Worm (Caenorhabditis elegans) whole organism, L2 larva: ENCODE measurements around the gene C10C6.7.

Experiments
- ZK546.5 ChIP-seq: sonication (generic microtip); optimal IDR thresholded peaks from 2 replicates; lab custom pipeline; 2017; ENCODE audit warnings: missing biosample characterization, missing genetic modification characterization
- alr-1 ChIP-seq: fragments of 150-350 bp; optimal IDR thresholded peaks from 2 replicates; lab custom pipeline; 2014; ENCODE audit warnings: missing biosample characterization, missing genetic modification characterization
- aly-2 ChIP-seq: fragments of 150-350 bp; optimal IDR thresholded peaks from 2 replicates; lab custom pipeline; 2014; ENCODE audit warnings: missing biosample characterization, missing genetic modification characterization
- ama-1 ChIP-seq: fragments of 150-350 bp; optimal IDR thresholded peaks from 2 replicates; lab custom pipeline; 2018; ENCODE audit warnings: inconsistent platforms
- elt-1 ChIP-seq: fragments of 150-350 bp; optimal IDR thresholded peaks from 2 replicates; lab custom pipeline; 2014; ENCODE audit warnings: missing biosample characterization, missing genetic modification characterization
- lin-11 ChIP-seq: fragments of 150-350 bp; sonication (generic microtip); optimal IDR thresholded peaks from 2 replicates; lab custom pipeline; 2014; ENCODE audit warnings: missing biosample characterization, missing genetic modification characterization, inconsistent platforms, mixed read lengths
- lin-13 ChIP-seq: fragments of 150-350 bp; optimal IDR thresholded peaks from 2 replicates; lab custom pipeline; 2014; ENCODE audit warnings: missing biosample characterization, missing genetic modification reagents, missing genetic modification characterization
- lin-39 ChIP-seq: fragments of 150-350 bp; optimal IDR thresholded peaks from 2 replicates; lab custom pipeline; 2014; ENCODE audit warnings: missing biosample characterization, missing genetic modification reagents, missing genetic modification characterization
- mbf-1 ChIP-seq: sonication (generic microtip); optimal IDR thresholded peaks from 2 replicates; lab custom pipeline; 2017; ENCODE audit warnings: missing biosample characterization, missing genetic modification characterization
- nhr-10 ChIP-seq: sonication (generic microtip); optimal IDR thresholded peaks from 2 replicates; lab custom pipeline; 2017; ENCODE audit warnings: missing biosample characterization, missing genetic modification characterization
- nhr-237 ChIP-seq: fragments of 150-350 bp; optimal IDR thresholded peaks from 2 replicates; lab custom pipeline; 2014; ENCODE audit warnings: missing biosample characterization, missing genetic modification characterization
- skn-1 ChIP-seq: sonication (generic microtip); optimal IDR thresholded peaks from 2 replicates; lab custom pipeline; 2017; ENCODE audit warnings: missing biosample characterization, missing genetic modification characterization
- unc-62 ChIP-seq: fragments of 150-350 bp; optimal IDR thresholded peaks from 2 replicates; lab custom pipeline; 2014; ENCODE audit warnings: missing biosample characterization, missing genetic modification reagents, missing genetic modification characterization
- ztf-11 ChIP-seq: sonication (generic microtip); optimal IDR thresholded peaks from 2 replicates; lab custom pipeline; 2017; ENCODE audit warnings: missing biosample characterization, missing genetic modification characterization

DNA sequence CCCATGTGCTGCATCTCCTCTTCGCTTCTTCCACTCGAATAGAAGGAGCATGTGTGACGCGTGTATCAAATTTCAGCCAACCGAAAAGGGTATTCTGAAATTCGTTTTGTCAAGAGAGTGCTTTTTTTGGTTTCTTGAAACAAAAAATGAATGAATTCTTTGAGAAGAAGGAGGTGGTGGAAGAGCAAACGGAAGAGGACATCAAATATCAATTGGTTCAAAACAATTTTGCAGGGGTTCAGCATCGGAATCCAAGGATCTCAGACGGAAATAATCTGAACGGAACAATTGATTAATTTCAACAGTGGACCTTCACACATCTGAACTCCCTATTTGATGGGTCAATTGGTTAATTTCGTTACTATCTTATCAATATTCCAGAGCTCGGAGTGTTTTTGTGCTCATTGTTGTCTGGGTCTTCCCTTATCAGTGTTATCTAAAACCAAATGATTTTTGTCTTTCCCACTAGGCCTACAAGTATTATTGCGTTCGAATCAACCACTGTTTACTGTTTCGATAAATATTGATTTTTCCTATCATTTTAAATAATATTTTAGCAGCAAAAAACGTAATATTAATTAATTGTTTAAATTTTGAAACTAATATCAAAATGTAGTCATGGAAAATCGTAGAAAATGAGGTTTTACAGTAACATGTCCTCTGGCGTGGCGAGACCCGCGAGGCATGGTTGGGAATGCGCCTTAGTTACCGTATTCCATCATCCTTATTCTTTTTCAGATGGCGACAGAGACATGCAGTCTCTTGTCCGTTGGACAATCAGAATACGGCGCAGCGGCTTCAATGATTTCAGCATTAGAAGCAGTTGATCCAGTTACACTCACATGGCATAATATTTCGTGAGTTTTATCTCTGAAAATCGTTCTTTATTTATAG lies 2.6 kb upstream of the C10C6.7 start, which contains the start of the genes C10C6.13 and wht-2:
- TF ChIP-seq ztf-11 (no peak), alr-1 (no peak), ZK546.5 (tag; lab: Kevin White, UChicago) (no peak), nhr-237 (tag; lab: Kevin White, UChicago) (no peak), nhr-10 (tag; lab: Kevin White, UChicago) (no peak), lin-39 (tag; lab: Kevin White, UChicago) (no peak), mbf-1 (tag; lab: Kevin White, UChicago) (no peak), lin-13 (GFP tag; lab: Kevin White, UChicago) (no peak), skn-1 (no peak), elt-1 (tag; lab: Kevin White, UChicago) (no peak), aly-2 (no peak), ama-1 (lab: Kevin White, UChicago) (no peak), lin-11 (tag; lab: Kevin White, UChicago) (no peak), unc-62 (GFP tag; lab: Kevin White, UChicago) (no peak)
